Worm (Caenorhabditis elegans): ENCODE data around the gene srm-6.

- TF ChIP-seq hmg-4 (GFP tag; optimal IDR thresholded peaks at IDR 0.05) = no peak
- no peak for TF ChIP-seq flt-1 (GFP tag; IDR thresholded peaks at IDR 0.05)
- no peak for TF ChIP-seq ama-1 (optimal IDR thresholded peaks at IDR 0.05)
- TF ChIP-seq B0310.2 (tag; optimal IDR thresholded peaks at IDR 0.05) = no peak
- TF ChIP-seq sea-1 (GFP tag; conservative IDR thresholded peaks at IDR 0.05) = no peak
- TF ChIP-seq aly-1 (tag; optimal IDR thresholded peaks at IDR 0.05) = no peak
Observed at ce11 chrV:14290636-14291035, 46.1 kb upstream of the srm-6 start, which contains the start of gene F14D7.18.
